Fruit fly (Drosophila melanogaster) whole organism, embryonic: ENCODE data around the gene CG13989.

Experiments
- Awh ChIP-seq: fragments of 200-800 bp; sonication (Bioruptor generic); IDR thresholded peaks from 2 replicates; pipeline ENCODE4, ENCODE4 v1.3.6; 2022; ENCODE audit warnings: missing biosample characterization, missing genetic modification characterization
- B-H1 ChIP-seq: fragments of 200-800 bp; sonication (Bioruptor generic); IDR thresholded peaks from 3 replicates; pipeline ENCODE4 v1.3.6; 2022; ENCODE audit warnings: missing biosample characterization, missing genetic modification characterization
- Bgb ChIP-seq: fragments of 200-800 bp; sonication (Bioruptor generic); IDR thresholded peaks from 2 replicates; pipeline ENCODE4 v1.3.6; 2022; ENCODE audit warnings: missing biosample characterization, missing genetic modification characterization; ENCODE audit not compliant: partially characterized antibody
- CG10209 ChIP-seq: fragments of 200-800 bp; sonication (Bioruptor generic); optimal IDR thresholded peaks from 3 replicates; lab custom pipeline; 2017; ENCODE audit warnings: missing biosample characterization, mild to moderate bottlenecking, missing genetic modification characterization, missing genetic modification reagents
- CG10979 ChIP-seq: fragments of 200-800 bp; sonication (Bioruptor generic); optimal IDR thresholded peaks from 2 replicates; lab custom pipeline; 2018; ENCODE audit warnings: missing biosample characterization, mild to moderate bottlenecking, missing genetic modification characterization, moderate library complexity
- CG11247 ChIP-seq: fragments of 200-800 bp; sonication (Bioruptor generic); IDR thresholded peaks from 2 replicates; pipeline ENCODE4 v1.3.6; 2022; ENCODE audit warnings: missing biosample characterization, missing genetic modification characterization
- CG12659 ChIP-seq: fragments of 200-800 bp; sonication (Bioruptor generic); optimal IDR thresholded peaks from 3 replicates; lab custom pipeline; 2017; ENCODE audit warnings: mild to moderate bottlenecking, missing biosample characterization, missing genetic modification reagents, missing genetic modification characterization
- CG12942 ChIP-seq: fragments of 200-800 bp; sonication (Bioruptor generic); optimal IDR thresholded peaks from 3 replicates; lab custom pipeline; 2016; ENCODE audit warnings: missing biosample characterization, missing genetic modification characterization
- CG16863 ChIP-seq: fragments of 200-800 bp; sonication (Bioruptor generic); optimal IDR thresholded peaks from 3 replicates; lab custom pipeline; 2016; ENCODE audit warnings: missing biosample characterization, missing genetic modification characterization
- CG17361 ChIP-seq: fragments of 200-800 bp; sonication (Bioruptor generic); IDR thresholded peaks from 3 replicates; pipeline ENCODE4 v1.3.6; 2022; ENCODE audit warnings: missing biosample characterization, missing genetic modification characterization
- CG18011 ChIP-seq: fragments of 200-800 bp; sonication (Bioruptor generic); optimal IDR thresholded peaks from 2 replicates; lab custom pipeline; 2017; ENCODE audit warnings: missing biosample characterization, missing genetic modification characterization, mild to moderate bottlenecking, moderate library complexity, missing genotype
- CG18262 ChIP-seq: fragments of 200-800 bp; optimal IDR thresholded peaks from 3 replicates; lab custom pipeline; 2019; ENCODE audit warnings: missing biosample characterization, mild to moderate bottlenecking, missing genetic modification characterization, moderate library complexity
- CG2202 ChIP-seq: fragments of 200-800 bp; sonication (Bioruptor generic); optimal IDR thresholded peaks from 2 replicates; lab custom pipeline; 2018; ENCODE audit warnings: missing biosample characterization, mild to moderate bottlenecking, missing genetic modification characterization
- CG31224 ChIP-seq: fragments of 200-800 bp; sonication (Bioruptor generic); IDR thresholded peaks from 2 replicates; pipeline ENCODE4 v1.3.6; 2022; ENCODE audit warnings: missing biosample characterization, missing genetic modification characterization
- CG31388 ChIP-seq: fragments of 200-800 bp; sonication (Bioruptor generic); optimal IDR thresholded peaks from 2 replicates; lab custom pipeline; 2016; ENCODE audit warnings: missing biosample characterization, missing genetic modification characterization
- CG32532 ChIP-seq: fragments of 200-800 bp; sonication (Bioruptor generic); IDR thresholded peaks from 2 replicates; pipeline ENCODE4 v1.3.6; 2022; ENCODE audit warnings: missing biosample characterization, missing genetic modification characterization
- CG33557 ChIP-seq: fragments of 200-800 bp; sonication (Bioruptor generic); optimal IDR thresholded peaks from 2 replicates; lab custom pipeline; 2019; ENCODE audit warnings: missing biosample characterization, mild to moderate bottlenecking, missing genetic modification characterization, moderate library complexity
- CG6175 ChIP-seq: fragments of 200-800 bp; sonication (Bioruptor generic); IDR thresholded peaks from 3 replicates; pipeline ENCODE4 v1.3.6; 2022; ENCODE audit warnings: missing biosample characterization, missing genetic modification characterization
- CG6272 ChIP-seq: fragments of 200-800 bp; sonication (Bioruptor generic); IDR thresholded peaks from 2 replicates; pipeline ENCODE4 v1.3.6; 2022; ENCODE audit warnings: missing biosample characterization, missing genetic modification characterization
- CG7271 ChIP-seq: fragments of 200-800 bp; sonication (Bioruptor generic); optimal IDR thresholded peaks from 2 replicates; lab custom pipeline; 2018; ENCODE audit warnings: missing biosample characterization, mild to moderate bottlenecking, missing genetic modification characterization, moderate library complexity
- CG7839 ChIP-seq: fragments of 200-800 bp; sonication (Bioruptor generic); optimal IDR thresholded peaks from 3 replicates; lab custom pipeline; 2018; ENCODE audit warnings: missing biosample characterization, mild to moderate bottlenecking, missing genetic modification characterization, moderate library complexity
- CG7987 ChIP-seq: fragments of 200-800 bp; sonication (Bioruptor generic); optimal IDR thresholded peaks from 2 replicates; lab custom pipeline; 2018; ENCODE audit warnings: missing biosample characterization, mild to moderate bottlenecking, missing genetic modification characterization, moderate library complexity
- CG8281 ChIP-seq: fragments of 200-800 bp; sonication (Bioruptor generic); optimal IDR thresholded peaks from 2 replicates; lab custom pipeline; 2018; ENCODE audit warnings: missing biosample characterization, mild to moderate bottlenecking, missing genetic modification characterization, moderate library complexity
- Chrac-16 ChIP-seq: fragments of 200-800 bp; sonication (Bioruptor generic); optimal IDR thresholded peaks from 3 replicates; lab custom pipeline; 2016; ENCODE audit warnings: missing biosample characterization, missing genetic modification characterization
- D ChIP-seq, 2 experiments: fragments of 200-800 bp in 1 of 2; fragments of >200 bp in 1 of 2; sonication (Bioruptor generic) in 1 of 2; optimal IDR thresholded peaks; 2 replicates in 1 of 2; 3 replicates in 1 of 2; lab custom pipeline; 2017; ENCODE audit warnings: mild to moderate bottlenecking in 1 of 2, missing biosample characterization in 1 of 2, missing genetic modification characterization in 1 of 2, missing genetic modification reagents in 1 of 2
- Doc3 ChIP-seq: fragments of 200-800 bp; sonication (Bioruptor generic); IDR thresholded peaks from 3 replicates; pipeline ENCODE4 v1.3.6; 2022; ENCODE audit warnings: missing biosample characterization, missing genetic modification characterization; ENCODE audit not compliant: partially characterized antibody
- Fer2 ChIP-seq: fragments of 200-800 bp; sonication (Bioruptor generic); optimal IDR thresholded peaks from 2 replicates; lab custom pipeline; 2018; ENCODE audit warnings: missing biosample characterization, mild to moderate bottlenecking, missing genetic modification characterization, moderate library complexity
- Hr39 ChIP-seq: fragments of >200 bp; optimal IDR thresholded peaks from 2 replicates; lab custom pipeline; 2017
- Mad ChIP-seq: fragments of 200-800 bp; sonication (Bioruptor generic); optimal IDR thresholded peaks from 2 replicates; lab custom pipeline; 2016; ENCODE audit warnings: missing biosample characterization, missing genetic modification characterization
- PHDP ChIP-seq: fragments of 200-800 bp; sonication (Bioruptor generic); optimal IDR thresholded peaks from 3 replicates; lab custom pipeline; 2018; ENCODE audit warnings: missing biosample characterization, mild to moderate bottlenecking, missing genetic modification characterization, moderate library complexity
- Trl ChIP-seq, 3 experiments: fragments of >200 bp in 2 of 3; fragments of 200-800 bp in 1 of 3; sonication (Bioruptor generic) in 1 of 3; optimal IDR thresholded peaks; 2 replicates in 1 of 3; 3 replicates in 2 of 3; lab custom pipeline; 2016 to 2017; ENCODE audit warnings: missing biosample characterization in 1 of 3, missing genetic modification characterization in 1 of 3
- YL-1 ChIP-seq: fragments of 200-800 bp; sonication (Bioruptor generic); optimal IDR thresholded peaks from 3 replicates; lab custom pipeline; 2017; ENCODE audit warnings: missing biosample characterization, mild to moderate bottlenecking, missing genetic modification characterization
- al ChIP-seq: fragments of 200-800 bp; sonication (Bioruptor generic); IDR thresholded peaks from 2 replicates; pipeline ENCODE4 v1.3.6; 2022; ENCODE audit warnings: missing biosample characterization, missing genetic modification characterization
- az2 ChIP-seq: fragments of 200-800 bp; sonication (Bioruptor generic); optimal IDR thresholded peaks from 3 replicates; lab custom pipeline; 2016; ENCODE audit warnings: missing biosample characterization, missing genetic modification characterization
- btn ChIP-seq: fragments of 200-800 bp; sonication (Bioruptor generic); optimal IDR thresholded peaks from 2 replicates; lab custom pipeline; 2016; ENCODE audit warnings: missing biosample characterization, missing genetic modification characterization
- chif ChIP-seq, 2 experiments: fragments of 200-800 bp; sonication (Bioruptor generic); optimal IDR thresholded peaks; 3 replicates each; lab custom pipeline; 2016; ENCODE audit warnings: missing biosample characterization in 2 of 2, missing genetic modification characterization in 2 of 2
- fd96Cb ChIP-seq: fragments of 200-800 bp; sonication (Bioruptor generic); optimal IDR thresholded peaks from 2 replicates; lab custom pipeline; 2018; ENCODE audit warnings: missing biosample characterization, mild to moderate bottlenecking, missing genetic modification characterization, moderate library complexity
- gem ChIP-seq: fragments of 200-800 bp; sonication (Bioruptor generic); optimal IDR thresholded peaks from 2 replicates; lab custom pipeline; 2019; ENCODE audit warnings: missing biosample characterization, mild to moderate bottlenecking, missing genetic modification characterization, moderate library complexity
- gsb-n ChIP-seq: fragments of 200-800 bp; sonication (Bioruptor generic); optimal IDR thresholded peaks from 3 replicates; lab custom pipeline; 2018; ENCODE audit warnings: missing biosample characterization, mild to moderate bottlenecking, missing genetic modification characterization
- hkb ChIP-seq, 2 experiments: fragments of 200-800 bp in 1 of 2; fragments of >200 bp in 1 of 2; sonication (Bioruptor generic) in 1 of 2; IDR thresholded peaks in 1 of 2; optimal IDR thresholded peaks in 1 of 2; 2 replicates each; pipeline versions ENCODE4 v1.3.6 to Lab custom; 2017 to 2022; ENCODE audit warnings: missing biosample characterization in 1 of 2, missing genetic modification characterization in 1 of 2
- jigr1 ChIP-seq: fragments of 200-800 bp; sonication (Bioruptor generic); IDR thresholded peaks from 3 replicates; pipeline ENCODE4 v1.3.6; 2022; ENCODE audit warnings: missing biosample characterization, missing genetic modification characterization
- ken ChIP-seq: fragments of 200-800 bp; sonication (Bioruptor generic); IDR thresholded peaks from 3 replicates; pipeline ENCODE4 v1.3.6; 2022; ENCODE audit warnings: missing biosample characterization, missing genetic modification characterization
- luna ChIP-seq: fragments of 200-800 bp; sonication (Bioruptor generic); optimal IDR thresholded peaks from 2 replicates; lab custom pipeline; 2016; ENCODE audit warnings: missing biosample characterization, missing genetic modification characterization
- nmo ChIP-seq: fragments of 200-800 bp; sonication (Bioruptor generic); optimal IDR thresholded peaks from 2 replicates; lab custom pipeline; 2018; ENCODE audit warnings: missing biosample characterization, mild to moderate bottlenecking, missing genetic modification characterization, moderate library complexity
- otp ChIP-seq: fragments of 200-800 bp; sonication (Bioruptor generic); IDR thresholded peaks from 3 replicates; pipeline ENCODE4, ENCODE4 v1.3.6; 2022; ENCODE audit warnings: missing biosample characterization, missing genetic modification characterization
- sc ChIP-seq, 3 experiments: fragments of >200 bp in 2 of 3; fragments of 200-800 bp in 1 of 3; sonication (Bioruptor generic) in 1 of 3; optimal IDR thresholded peaks; 2 replicates in 2 of 3; 3 replicates in 1 of 3; lab custom pipeline; 2017; ENCODE audit warnings: mild to moderate bottlenecking in 1 of 3, missing biosample characterization in 1 of 3, missing genetic modification characterization in 1 of 3, missing genetic modification reagents in 1 of 3
- slou ChIP-seq: fragments of 200-800 bp; sonication (Bioruptor generic); optimal IDR thresholded peaks from 3 replicates; lab custom pipeline; 2016; ENCODE audit warnings: missing biosample characterization, missing genetic modification characterization
- tio ChIP-seq: fragments of 200-800 bp; sonication (Bioruptor generic); optimal IDR thresholded peaks from 2 replicates; lab custom pipeline; 2017; ENCODE audit warnings: missing biosample characterization, missing genetic modification characterization, inconsistent platforms
- unpg ChIP-seq: fragments of 200-800 bp; sonication (Bioruptor generic); optimal IDR thresholded peaks from 3 replicates; lab custom pipeline; 2018; ENCODE audit warnings: missing biosample characterization, mild to moderate bottlenecking, missing genetic modification characterization, moderate library complexity

CG13989 gene

DNA sequence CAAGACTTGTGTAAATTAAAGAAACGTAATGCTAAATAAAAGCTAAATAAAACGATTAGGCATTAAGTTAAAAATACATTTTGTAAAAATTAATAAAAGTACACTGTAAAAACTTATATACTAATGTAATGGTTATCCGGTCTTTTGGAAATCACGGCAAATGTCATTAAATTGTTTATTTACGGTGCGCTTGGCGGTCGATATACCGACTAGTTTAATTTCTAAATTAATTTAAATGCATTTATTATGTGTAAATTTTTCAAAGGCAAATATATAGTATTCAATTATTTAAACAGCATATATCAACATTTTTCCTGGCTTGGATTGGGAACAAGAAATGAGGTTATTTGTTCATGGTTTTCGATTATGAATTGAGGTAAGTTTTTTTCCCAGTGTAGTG lies 50.6 kb downstream of the CG13989 start (continued):
- TF ChIP-seq CG8281 (tag; lab: Kevin White, UChicago) = no peak
- TF ChIP-seq chif (GFP tag; optimal IDR thresholded peaks at IDR 0.05; lab: Kevin White, UChicago) = peak in 1 of 2 experiments; percentile 13
- TF ChIP-seq Bgb (GFP tag; lab: Robert Waterston, UW) = no peak
- no peak for TF ChIP-seq CG2202 (tag; lab: Kevin White, UChicago)
- TF ChIP-seq ken (GFP tag; lab: Robert Waterston, UW) = no peak
- TF ChIP-seq otp (GFP tag; lab: Robert Waterston, UW) = no peak
- no peak for TF ChIP-seq slou (GFP tag; lab: Kevin White, UChicago)
- no peak for TF ChIP-seq CG7987 (GFP tag; lab: Kevin White, UChicago)
- TF ChIP-seq jigr1 (GFP tag; lab: Robert Waterston, UW) = no peak
- no peak for TF ChIP-seq Awh (GFP tag; lab: Robert Waterston, UW)
- TF ChIP-seq fd96Cb (tag; lab: Kevin White, UChicago) = no peak
- TF ChIP-seq CG16863 (GFP tag; lab: Kevin White, UChicago) = no peak
- TF ChIP-seq btn (GFP tag; lab: Kevin White, UChicago) = no peak
- TF ChIP-seq hkb (optimal IDR thresholded peaks at IDR 0.05; lab: Kevin White, UChicago) = no peak
- TF ChIP-seq hkb (GFP tag; IDR thresholded peaks at IDR 0.05; lab: Robert Waterston, UW) = no peak
- no peak for TF ChIP-seq Mad (GFP tag; lab: Kevin White, UChicago)
- TF ChIP-seq CG18011 (GFP tag; lab: Kevin White, UChicago) = no peak
- peak; percentile 27 for TF ChIP-seq tio (GFP tag; lab: Kevin White, UChicago)
- TF ChIP-seq luna (GFP tag; lab: Kevin White, UChicago) = no peak
- TF ChIP-seq CG33557 = peak; percentile 10
- no peak for TF ChIP-seq CG6175 (GFP tag; lab: Robert Waterston, UW)
- TF ChIP-seq CG11247 (GFP tag; lab: Robert Waterston, UW) = no peak
- no peak for TF ChIP-seq CG7271 (tag; lab: Kevin White, UChicago)
- no peak for TF ChIP-seq PHDP (tag; lab: Kevin White, UChicago)
- no peak for TF ChIP-seq B-H1 (GFP tag; lab: Robert Waterston, UW)
- no peak for TF ChIP-seq CG32532 (GFP tag; lab: Robert Waterston, UW)
- TF ChIP-seq CG12942 (GFP tag; lab: Kevin White, UChicago) = no peak
- no peak for TF ChIP-seq CG10209
- TF ChIP-seq CG10979 = peak; percentile 39
- TF ChIP-seq Chrac-16 (GFP tag; lab: Kevin White, UChicago) = peak; percentile 3
- TF ChIP-seq sc (optimal IDR thresholded peaks at IDR 0.05; lab: Kevin White, UChicago) = no peak
- peak; percentile 2 for TF ChIP-seq sc (GFP tag; optimal IDR thresholded peaks at IDR 0.05; lab: Kevin White, UChicago)
- peak; percentile 58 for TF ChIP-seq gem (tag; lab: Kevin White, UChicago)
- TF ChIP-seq CG18262 (tag; lab: Kevin White, UChicago) = peak; percentile 57
- TF ChIP-seq CG17361 (GFP tag; lab: Robert Waterston, UW) = peak; percentile 32; the same call in 1 of the 3 replicates
- peak; percentile 6 for TF ChIP-seq CG7839 (tag; lab: Kevin White, UChicago)
- TF ChIP-seq al = no peak
- no peak for TF ChIP-seq CG6272 (GFP tag; lab: Robert Waterston, UW)
- TF ChIP-seq az2 (GFP tag; lab: Kevin White, UChicago) = peak; percentile 4
- no peak for TF ChIP-seq Hr39 (lab: Kevin White, UChicago)
- no peak for TF ChIP-seq D (optimal IDR thresholded peaks at IDR 0.05; lab: Kevin White, UChicago)
- TF ChIP-seq D (GFP tag; optimal IDR thresholded peaks at IDR 0.05; lab: Kevin White, UChicago) = peak; percentile 16
- TF ChIP-seq unpg (GFP tag; lab: Kevin White, UChicago) = peak; percentile 5
- no peak for TF ChIP-seq Trl (optimal IDR thresholded peaks at IDR 0.05; lab: Kevin White, UChicago)
- no peak for TF ChIP-seq Trl (GFP tag; optimal IDR thresholded peaks at IDR 0.05; lab: Kevin White, UChicago)
- TF ChIP-seq gsb-n (tag; lab: Kevin White, UChicago) = no peak
- no peak for TF ChIP-seq Fer2 (tag; lab: Kevin White, UChicago)
- no peak for TF ChIP-seq CG31388 (GFP tag; lab: Kevin White, UChicago)
- no peak for TF ChIP-seq CG12659 (GFP tag; lab: Kevin White, UChicago)
- TF ChIP-seq YL-1 (GFP tag; lab: Kevin White, UChicago) = no peak
- TF ChIP-seq CG31224 (GFP tag; lab: Robert Waterston, UW) = no peak
- TF ChIP-seq Doc3 (GFP tag; lab: Robert Waterston, UW) = no peak
- TF ChIP-seq nmo (GFP tag; lab: Kevin White, UChicago) = peak; percentile 11
